Fruit fly (Drosophila melanogaster): ENCODE data around the gene Qsox4.

- TF ChIP-seq CG8478 (optimal IDR thresholded peaks at IDR 0.05) = no peak
- TF ChIP-seq ewg (GFP tag; optimal IDR thresholded peaks at IDR 0.05) = peak; percentile 36
- TF ChIP-seq Dp (GFP tag; optimal IDR thresholded peaks at IDR 0.05) = no peak
- peak; percentile 34 for TF ChIP-seq CG9817 (tag; optimal IDR thresholded peaks at IDR 0.05)
- TF ChIP-seq CG12744 (GFP tag; optimal IDR thresholded peaks at IDR 0.05) = peak; percentile 18
- no peak for TF ChIP-seq Ravus (GFP tag; IDR thresholded peaks at IDR 0.05)
- TF ChIP-seq CG15601 (tag; optimal IDR thresholded peaks at IDR 0.05) = peak; percentile 48
- TF ChIP-seq CG6272 (GFP tag; IDR thresholded peaks at IDR 0.05) = no peak
- TF ChIP-seq CG18764 (GFP tag; optimal IDR thresholded peaks at IDR 0.05) = peak; percentile 63
- TF ChIP-seq croc (GFP tag; conservative IDR thresholded peaks at IDR 0.05) = no peak; the same call in 2 of the 3 replicates
- TF ChIP-seq HLHmδ (GFP tag; optimal IDR thresholded peaks at IDR 0.05) = no peak
Observed at dm6 chr3R:23713901-23714300, 11.3 kb downstream of the Qsox4 start.

Measured in whole organism, embryonic.